Worm (Caenorhabditis elegans): ENCODE results near the gene irld-62.

The irld-62 gene

ce11 chrV:15327745-15328447 lies 17.0 kb downstream of the irld-62 start, which contains the start of gene ZK1037.6:
Gene ZK1037.6, minus strand, starts transcription at chrV:15327795.
- TF ChIP-seq B0310.2 (tag; optimal IDR thresholded peaks at IDR 0.05) (no peak), F13C5.2 (tag; optimal IDR thresholded peaks at IDR 0.05) (no peak), ama-1 (optimal IDR thresholded peaks at IDR 0.05) (no peak), aly-1 (tag; optimal IDR thresholded peaks at IDR 0.05) (no peak), hmg-4 (GFP tag; optimal IDR thresholded peaks at IDR 0.05) (no peak), ceh-36 (tag; optimal IDR thresholded peaks at IDR 0.05) (no peak), tbx-11 (GFP tag; IDR thresholded peaks at IDR 0.05) (no peak), scrt-1 (GFP tag; IDR thresholded peaks at IDR 0.05) (no peak), sea-1 (GFP tag; conservative IDR thresholded peaks at IDR 0.05) (no peak), pes-1 (GFP tag; IDR thresholded peaks at IDR 0.05) (no peak), flt-1 (GFP tag; IDR thresholded peaks at IDR 0.05) (no peak), tbx-37 (GFP tag; conservative IDR thresholded peaks at IDR 0.05) (no peak), ets-7 (tag; optimal IDR thresholded peaks at IDR 0.05) (no peak), hmbx-1 (tag; optimal IDR thresholded peaks at IDR 0.05) (no peak), hnd-1 (tag; optimal IDR thresholded peaks at IDR 0.05) (no peak), ceh-13 (GFP tag; optimal IDR thresholded peaks at IDR 0.05) (no peak), tra-4 (tag; optimal IDR thresholded peaks at IDR 0.05) (no peak)

ce11 chrV:15330314-15330713 lies 19.4 kb downstream of the irld-62 start, which contains the start of gene srh-295:
Gene srh-295, plus strand, starts transcription at chrV:15330614.
- TF ChIP-seq sea-1 (GFP tag; conservative IDR thresholded peaks at IDR 0.05) (no peak), ceh-13 (GFP tag; optimal IDR thresholded peaks at IDR 0.05) (no peak)

DNA sequence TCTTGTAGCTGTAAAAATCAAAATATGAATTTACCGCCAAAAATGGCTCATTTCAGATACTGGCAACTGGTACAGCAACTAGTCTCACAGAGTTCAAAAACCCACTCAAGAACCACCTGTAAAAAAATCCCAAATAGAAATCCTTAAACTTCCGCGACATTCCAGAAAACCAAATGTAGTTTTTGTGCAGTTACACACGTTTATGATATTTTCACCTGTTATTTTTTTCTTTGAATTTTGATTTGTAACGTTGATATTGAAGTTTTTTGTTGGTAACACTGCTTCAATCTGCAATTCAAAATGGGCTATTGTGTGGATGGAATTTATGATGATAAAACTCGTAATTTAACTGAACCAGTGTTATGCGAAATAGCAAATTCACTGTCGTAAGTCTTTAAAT lies 22.0 kb downstream of the irld-62 start, which contains the start of gene srw-113:
Gene srw-113, plus strand, starts transcription at position 301 of the 400 bp plus-strand sequence.
- no peak for TF ChIP-seq tbx-11 (GFP tag; IDR thresholded peaks at IDR 0.05)
- TF ChIP-seq sea-1 (GFP tag; conservative IDR thresholded peaks at IDR 0.05): no peak
- no peak for TF ChIP-seq F13C5.2 (tag; optimal IDR thresholded peaks at IDR 0.05)
- no peak for TF ChIP-seq ets-7 (tag; optimal IDR thresholded peaks at IDR 0.05)
- TF ChIP-seq hnd-1 (tag; optimal IDR thresholded peaks at IDR 0.05): no peak
- TF ChIP-seq hmg-4 (GFP tag; optimal IDR thresholded peaks at IDR 0.05): no peak

- TF ChIP-seq sea-1 (GFP tag; conservative IDR thresholded peaks at IDR 0.05): no peak
- no peak for TF ChIP-seq pes-1 (GFP tag; IDR thresholded peaks at IDR 0.05)
- TF ChIP-seq hnd-1 (tag; optimal IDR thresholded peaks at IDR 0.05): no peak
- TF ChIP-seq aly-1 (tag; optimal IDR thresholded peaks at IDR 0.05): no peak
- no peak for TF ChIP-seq F13C5.2 (tag; optimal IDR thresholded peaks at IDR 0.05)
- no peak for TF ChIP-seq B0310.2 (tag; optimal IDR thresholded peaks at IDR 0.05)
- no peak for TF ChIP-seq ceh-13 (GFP tag; optimal IDR thresholded peaks at IDR 0.05)
Measured at ce11 chrV:15337405-15337804, 26.5 kb downstream of the irld-62 start, which contains the start of gene wrt-7. Gene wrt-7, minus strand, starts transcription at chrV:15337505.

ce11 chrV:15339363-15339762 lies 28.5 kb downstream of the irld-62 start, which contains the start of gene clec-228:
Gene clec-228, minus strand, starts transcription at chrV:15339463.
- TF ChIP-seq hmg-4 (GFP tag; optimal IDR thresholded peaks at IDR 0.05) (no peak), hmbx-1 (tag; optimal IDR thresholded peaks at IDR 0.05) (no peak), tbx-11 (GFP tag; IDR thresholded peaks at IDR 0.05) (no peak), aly-1 (tag; optimal IDR thresholded peaks at IDR 0.05) (no peak), ceh-13 (GFP tag; optimal IDR thresholded peaks at IDR 0.05) (no peak), F13C5.2 (tag; optimal IDR thresholded peaks at IDR 0.05) (no peak), tbx-37 (GFP tag; conservative IDR thresholded peaks at IDR 0.05) (no peak), pes-1 (GFP tag; IDR thresholded peaks at IDR 0.05) (no peak), ets-7 (tag; optimal IDR thresholded peaks at IDR 0.05) (no peak), flt-1 (GFP tag; IDR thresholded peaks at IDR 0.05) (no peak)

DNA sequence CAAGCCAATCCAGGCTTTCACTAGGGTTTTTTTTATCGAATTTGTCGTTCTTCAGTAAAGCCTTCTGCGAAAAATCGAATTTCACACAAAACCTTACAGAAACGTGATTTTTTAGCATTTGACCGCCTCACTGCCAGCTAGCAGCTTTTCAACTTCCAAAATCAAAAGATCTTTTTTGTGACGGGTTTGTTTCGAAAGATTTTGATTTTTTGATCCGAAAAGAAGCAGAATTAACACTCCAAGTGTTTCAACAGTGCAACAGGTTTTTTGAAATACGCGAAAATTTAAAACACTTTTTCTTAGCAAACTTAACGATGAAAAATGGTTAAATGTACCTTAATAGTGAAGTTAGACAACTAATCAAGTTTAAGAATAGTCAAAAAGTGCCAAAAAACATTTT lies 30.5 kb downstream of the irld-62 start, which contains the start of gene clec-229:
Gene clec-229, minus strand, starts transcription at position 101 of the 400 bp plus-strand sequence.
- no peak for TF ChIP-seq tbx-11 (GFP tag; IDR thresholded peaks at IDR 0.05)
- no peak for TF ChIP-seq scrt-1 (GFP tag; IDR thresholded peaks at IDR 0.05)
- TF ChIP-seq F13C5.2 (tag; optimal IDR thresholded peaks at IDR 0.05): no peak

DNA sequence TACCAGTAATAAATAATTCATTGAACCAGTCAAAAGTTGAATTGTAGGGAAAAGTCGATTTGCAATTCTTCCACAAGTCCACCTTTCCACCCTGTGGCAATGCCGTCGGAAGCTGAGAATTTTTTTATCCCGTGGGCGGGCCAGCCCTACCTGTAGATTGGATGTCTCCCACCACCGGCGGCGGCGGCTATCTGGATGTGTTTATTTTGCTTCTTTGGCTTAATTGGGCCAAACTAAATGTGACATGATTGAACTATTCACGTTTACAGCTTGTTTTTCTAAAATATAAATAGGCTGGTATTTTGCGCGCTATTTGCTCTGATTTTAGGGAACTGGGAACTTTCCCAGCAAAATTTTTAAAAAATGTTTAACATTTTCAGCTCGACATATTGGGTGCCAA lies 33.6 kb downstream of the irld-62 start, which contains the start of gene wrt-8:
Gene wrt-8, minus strand, starts transcription at position 101 of the 400 bp plus-strand sequence.
- TF ChIP-seq B0310.2 (tag; optimal IDR thresholded peaks at IDR 0.05) (no peak), pes-1 (GFP tag; IDR thresholded peaks at IDR 0.05) (no peak), scrt-1 (GFP tag; IDR thresholded peaks at IDR 0.05) (no peak), ceh-13 (GFP tag; optimal IDR thresholded peaks at IDR 0.05) (no peak), ets-7 (tag; optimal IDR thresholded peaks at IDR 0.05) (no peak), hnd-1 (tag; optimal IDR thresholded peaks at IDR 0.05) (no peak), aly-1 (tag; optimal IDR thresholded peaks at IDR 0.05) (no peak)

- TF ChIP-seq flt-1 (GFP tag; IDR thresholded peaks at IDR 0.05): no peak
- no peak for TF ChIP-seq hmbx-1 (tag; optimal IDR thresholded peaks at IDR 0.05)
- TF ChIP-seq tra-4 (tag; optimal IDR thresholded peaks at IDR 0.05): no peak
- no peak for TF ChIP-seq scrt-1 (GFP tag; IDR thresholded peaks at IDR 0.05)
Measured at ce11 chrV:15347292-15347691, 36.4 kb downstream of the irld-62 start, which contains the start of gene C29F3.3. Gene C29F3.3, minus strand, starts transcription at chrV:15347392.

- no peak for TF ChIP-seq aly-1 (tag; optimal IDR thresholded peaks at IDR 0.05)
- no peak for TF ChIP-seq ceh-13 (GFP tag; optimal IDR thresholded peaks at IDR 0.05)
- no peak for TF ChIP-seq tra-4 (tag; optimal IDR thresholded peaks at IDR 0.05)
- TF ChIP-seq tbx-37 (GFP tag; conservative IDR thresholded peaks at IDR 0.05): no peak
- no peak for TF ChIP-seq tbx-11 (GFP tag; IDR thresholded peaks at IDR 0.05)
- TF ChIP-seq flt-1 (GFP tag; IDR thresholded peaks at IDR 0.05): no peak
Measured at ce11 chrV:15349044-15349443, 38.2 kb downstream of the irld-62 start, which contains the start of gene clec-230. Gene clec-230, minus strand, starts transcription at chrV:15349144.
